Worm (Caenorhabditis elegans) whole organism, mixed stage, embryonic: Measurements from ENCODE around the gene pqn-36.
A peak's percentile ranks its signal among the peaks of the same experiment; 100 is the strongest.

Experiments used
- bed-3 ChIP-seq: fragments of 200-800 bp; sonication (Bioruptor generic); optimal IDR thresholded peaks from 3 replicates; lab custom pipeline; 2018; ENCODE audit warnings: mild to moderate bottlenecking, missing genetic modification characterization, moderate library complexity, missing compliant biosample characterization
- blmp-1 ChIP-seq: fragments of 150-350 bp; optimal IDR thresholded peaks from 2 replicates; lab custom pipeline; 2014; ENCODE audit warnings: missing biosample characterization, missing genetic modification characterization
- ceh-39 ChIP-seq: fragments of 150-350 bp; optimal IDR thresholded peaks from 2 replicates; lab custom pipeline; 2014; ENCODE audit warnings: missing biosample characterization, missing genetic modification characterization
- cnd-1 ChIP-seq: fragments of 200-800 bp; sonication (Bioruptor generic); optimal IDR thresholded peaks from 2 replicates; lab custom pipeline; 2018; ENCODE audit warnings: mild to moderate bottlenecking, missing genetic modification characterization, missing compliant biosample characterization
- elt-1 ChIP-seq: sonication (generic microtip); optimal IDR thresholded peaks from 2 replicates; lab custom pipeline; 2017; ENCODE audit warnings: missing genetic modification characterization, mild to moderate bottlenecking, missing compliant biosample characterization, antibody characterized with exemption, moderate library complexity, borderline replicate concordance; ENCODE audit not compliant: insufficient read depth
- lin-13 ChIP-seq: fragments of 150-350 bp; optimal IDR thresholded peaks from 2 replicates; lab custom pipeline; 2014; ENCODE audit warnings: missing biosample characterization, missing genetic modification characterization
- lsy-2 ChIP-seq: fragments of 150-350 bp; optimal IDR thresholded peaks from 2 replicates; lab custom pipeline; 2014; ENCODE audit warnings: missing biosample characterization, missing genetic modification characterization
- mls-2 ChIP-seq: sonication (generic microtip); optimal IDR thresholded peaks from 2 replicates; lab custom pipeline; 2016; ENCODE audit warnings: mild to moderate bottlenecking, missing genetic modification characterization, moderate library complexity, missing compliant biosample characterization
- nhr-12 ChIP-seq: fragments of 150-350 bp; optimal IDR thresholded peaks from 2 replicates; lab custom pipeline; 2014; ENCODE audit warnings: missing biosample characterization, missing genetic modification characterization
- nhr-76 ChIP-seq: sonication (generic microtip); optimal IDR thresholded peaks from 2 replicates; lab custom pipeline; 2017; ENCODE audit warnings: missing biosample characterization, missing genetic modification characterization

- TF ChIP-seq blmp-1 (tag; lab: Kevin White, UChicago) (no peak), cnd-1 (no peak), bed-3 (no peak), nhr-12 (tag; lab: Kevin White, UChicago) (no peak), ceh-39 (tag; lab: Kevin White, UChicago) (no peak), elt-1 (tag; lab: Kevin White, UChicago) (peak; percentile 44), mls-2 (tag; lab: Kevin White, UChicago) (no peak), lsy-2 (tag; lab: Kevin White, UChicago) (no peak), lin-13 (tag; lab: Kevin White, UChicago) (no peak), nhr-76 (tag; lab: Kevin White, UChicago) (no peak)
Measured at ce11 chrX:15384090-15384624, 31.1 kb downstream of the pqn-36 start.
